Fruit fly (Drosophila melanogaster) Kc167 (cell line): ENCODE measurements around the gene Hel89B.

Experiments used
- Myc ChIP-seq: fragments of >200 bp; optimal IDR thresholded peaks from 2 replicates; lab custom pipeline; 2017; ENCODE audit warnings: missing external identifiers
- Sin3A ChIP-seq: fragments of >200 bp; optimal IDR thresholded peaks from 2 replicates; lab custom pipeline; 2018; ENCODE audit warnings: missing external identifiers
- h ChIP-seq: fragments of >200 bp; optimal IDR thresholded peaks from 3 replicates; lab custom pipeline; 2018; ENCODE audit warnings: missing external identifiers
- insv ChIP-seq: fragments of >200 bp; optimal IDR thresholded peaks from 3 replicates; lab custom pipeline; 2018; ENCODE audit warnings: missing external identifiers
- psq ChIP-seq: fragments of >200 bp; optimal IDR thresholded peaks from 2 replicates; lab custom pipeline; 2017; ENCODE audit warnings: missing external identifiers
- ttk ChIP-seq: sonication (Bioruptor generic); optimal IDR thresholded peaks from 2 replicates; lab custom pipeline; 2017; ENCODE audit warnings: missing external identifiers

Hel89B gene

dm6 chr3R:16009030-16009429 lies 35.9 kb downstream of the Hel89B start, which contains the start of gene GATAe:
Gene GATAe, plus strand, starts transcription at chr3R:16009105.
- no peak for TF ChIP-seq h (lab: Kevin White, UChicago)
- no peak for TF ChIP-seq Myc (lab: Kevin White, UChicago)
- no peak for TF ChIP-seq ttk (lab: Kevin White, UChicago)
- no peak for TF ChIP-seq psq (lab: Kevin White, UChicago)

dm6 chr3R:16010009-16010505 lies 37.0 kb downstream of the Hel89B start:
- TF ChIP-seq ttk (lab: Kevin White, UChicago) (no peak), Sin3A (lab: Kevin White, UChicago) (no peak), h (lab: Kevin White, UChicago) (no peak), psq (lab: Kevin White, UChicago) (no peak), insv (lab: Kevin White, UChicago) (no peak), Myc (lab: Kevin White, UChicago) (no peak)

- TF ChIP-seq ttk (lab: Kevin White, UChicago) = no peak
- no peak for TF ChIP-seq psq (lab: Kevin White, UChicago)
- no peak for TF ChIP-seq h (lab: Kevin White, UChicago)
- no peak for TF ChIP-seq insv (lab: Kevin White, UChicago)
- TF ChIP-seq Myc (lab: Kevin White, UChicago) = no peak
- TF ChIP-seq Sin3A (lab: Kevin White, UChicago) = no peak
Observed at dm6 chr3R:16011698-16012332, 38.7 kb downstream of the Hel89B start.

- no peak for TF ChIP-seq insv (lab: Kevin White, UChicago)
- TF ChIP-seq Sin3A (lab: Kevin White, UChicago) = no peak
- TF ChIP-seq h (lab: Kevin White, UChicago) = no peak
- TF ChIP-seq psq (lab: Kevin White, UChicago) = no peak
- no peak for TF ChIP-seq ttk (lab: Kevin White, UChicago)
- no peak for TF ChIP-seq Myc (lab: Kevin White, UChicago)
Observed at dm6 chr3R:16013580-16013979, 40.5 kb downstream of the Hel89B start.

- TF ChIP-seq ttk (lab: Kevin White, UChicago) = no peak
- TF ChIP-seq Sin3A (lab: Kevin White, UChicago) = no peak
- TF ChIP-seq Myc (lab: Kevin White, UChicago) = no peak
- TF ChIP-seq insv (lab: Kevin White, UChicago) = no peak
- no peak for TF ChIP-seq h (lab: Kevin White, UChicago)
- TF ChIP-seq psq (lab: Kevin White, UChicago) = no peak
Observed at dm6 chr3R:16014573-16014972, 41.5 kb downstream of the Hel89B start.

- no peak for TF ChIP-seq h (lab: Kevin White, UChicago)
- TF ChIP-seq Sin3A (lab: Kevin White, UChicago) = no peak
- no peak for TF ChIP-seq Myc (lab: Kevin White, UChicago)
- TF ChIP-seq psq (lab: Kevin White, UChicago) = no peak
- TF ChIP-seq ttk (lab: Kevin White, UChicago) = no peak
- TF ChIP-seq insv (lab: Kevin White, UChicago) = no peak
Observed at dm6 chr3R:16022005-16022404, 48.9 kb downstream of the Hel89B start.

- TF ChIP-seq Sin3A (lab: Kevin White, UChicago) (no peak), psq (lab: Kevin White, UChicago) (no peak), h (lab: Kevin White, UChicago) (no peak), insv (lab: Kevin White, UChicago) (no peak), Myc (lab: Kevin White, UChicago) (no peak), ttk (lab: Kevin White, UChicago) (no peak)
Observed at dm6 chr3R:16023627-16024026, 50.5 kb downstream of the Hel89B start.

- TF ChIP-seq ttk (lab: Kevin White, UChicago) = no peak
- TF ChIP-seq insv (lab: Kevin White, UChicago) = no peak
- no peak for TF ChIP-seq psq (lab: Kevin White, UChicago)
- no peak for TF ChIP-seq Sin3A (lab: Kevin White, UChicago)
- no peak for TF ChIP-seq h (lab: Kevin White, UChicago)
- TF ChIP-seq Myc (lab: Kevin White, UChicago) = no peak
Observed at dm6 chr3R:16024110-16024509, 51.0 kb downstream of the Hel89B start.

dm6 chr3R:16025587-16026223 lies 52.6 kb downstream of the Hel89B start, which contains the start of gene pnr:
Gene pnr, plus strand, starts transcription at chr3R:16026079.
- TF ChIP-seq psq (lab: Kevin White, UChicago) (no peak), Myc (lab: Kevin White, UChicago) (no peak), Sin3A (lab: Kevin White, UChicago) (no peak), ttk (lab: Kevin White, UChicago) (no peak), insv (lab: Kevin White, UChicago) (no peak), h (lab: Kevin White, UChicago) (no peak)

dm6 chr3R:16028651-16029050 lies 55.6 kb downstream of the Hel89B start:
- TF ChIP-seq Sin3A (lab: Kevin White, UChicago) (no peak), Myc (lab: Kevin White, UChicago) (no peak), ttk (lab: Kevin White, UChicago) (no peak), h (lab: Kevin White, UChicago) (no peak), insv (lab: Kevin White, UChicago) (no peak), psq (lab: Kevin White, UChicago) (no peak)

dm6 chr3R:16029584-16029983 lies 56.5 kb downstream of the Hel89B start:
- no peak for TF ChIP-seq h (lab: Kevin White, UChicago)
